Worm (Caenorhabditis elegans) whole organism, L3 larva: Measurements from ENCODE around the gene C35B8.3.

Experiments
- R02D3.7 ChIP-seq: fragments of 150-350 bp; optimal IDR thresholded peaks from 2 replicates; lab custom pipeline; 2014; ENCODE audit warnings: missing biosample characterization, missing genetic modification characterization
- ama-1 ChIP-seq: fragments of 150-350 bp; optimal IDR thresholded peaks from 2 replicates; lab custom pipeline; 2018
- elt-2 ChIP-seq: sonication (generic microtip); optimal IDR thresholded peaks from 2 replicates; lab custom pipeline; 2016; ENCODE audit warnings: missing genetic modification reagents, mild to moderate bottlenecking, missing genetic modification characterization, missing compliant biosample characterization
- eor-1 ChIP-seq, 2 experiments: fragments of 150-350 bp; optimal IDR thresholded peaks; 2 replicates each; lab custom pipeline; 2014 to 2018; ENCODE audit warnings: missing biosample characterization in 2 of 2, missing genetic modification characterization in 2 of 2
- lin-39 ChIP-seq: fragments of 150-350 bp; optimal IDR thresholded peaks from 2 replicates; lab custom pipeline; 2018; ENCODE audit warnings: missing biosample characterization, missing genetic modification reagents, missing genetic modification characterization
- unc-62 ChIP-seq: fragments of 150-350 bp; sonication (generic microtip); optimal IDR thresholded peaks from 4 replicates; lab custom pipeline; 2014; ENCODE audit warnings: missing biosample characterization, missing genetic modification reagents, missing genetic modification characterization

- no peak for TF ChIP-seq lin-39 (tag; lab: Kevin White, UChicago)
- no peak for TF ChIP-seq ama-1
- no peak for TF ChIP-seq unc-62
- no peak for TF ChIP-seq elt-2
- no peak for TF ChIP-seq R02D3.7
- no peak for TF ChIP-seq eor-1 (tag; optimal IDR thresholded peaks at IDR 0.05; lab: Kevin White, UChicago)
Observed at ce11 chrX:9172733-9173132, 41.0 kb upstream of the C35B8.3 start.
